Worm (Caenorhabditis elegans) whole organism, L3 larva: ENCODE data around the gene C25G4.17.

Experiments used
- R02D3.7 ChIP-seq: fragments of 150-350 bp; optimal IDR thresholded peaks from 2 replicates; lab custom pipeline; 2014; ENCODE audit warnings: missing biosample characterization, missing genetic modification characterization
- ZK546.5 ChIP-seq: sonication (generic microtip); optimal IDR thresholded peaks from 2 replicates; lab custom pipeline; 2017; ENCODE audit warnings: missing biosample characterization, missing genetic modification characterization
- aly-2 ChIP-seq: fragments of 150-350 bp; optimal IDR thresholded peaks from 2 replicates; lab custom pipeline; 2014; ENCODE audit warnings: missing biosample characterization, missing genetic modification characterization
- ama-1 ChIP-seq: fragments of 150-350 bp; optimal IDR thresholded peaks from 2 replicates; lab custom pipeline; 2018
- ceh-16 ChIP-seq: sonication (generic microtip); optimal IDR thresholded peaks from 2 replicates; lab custom pipeline; 2017; ENCODE audit warnings: missing biosample characterization, missing genetic modification characterization
- ceh-28 ChIP-seq: fragments of 150-350 bp; optimal IDR thresholded peaks from 2 replicates; lab custom pipeline; 2014; ENCODE audit warnings: missing biosample characterization, missing genetic modification reagents, missing genetic modification characterization
- ceh-82 ChIP-seq: fragments of 150-350 bp; optimal IDR thresholded peaks from 2 replicates; lab custom pipeline; 2014; ENCODE audit warnings: missing biosample characterization, missing genetic modification characterization
- ceh-9 ChIP-seq: sonication (generic microtip); optimal IDR thresholded peaks from 2 replicates; lab custom pipeline; 2018; ENCODE audit warnings: missing biosample characterization, missing genetic modification characterization
- daf-12 ChIP-seq: fragments of 150-350 bp; optimal IDR thresholded peaks from 2 replicates; lab custom pipeline; 2014; ENCODE audit warnings: missing biosample characterization, missing genetic modification reagents, missing genetic modification characterization
- egl-27 ChIP-seq: sonication (generic microtip); optimal IDR thresholded peaks from 4 replicates; lab custom pipeline; 2017; ENCODE audit warnings: missing biosample characterization, missing genetic modification reagents, missing genetic modification characterization
- egl-5 ChIP-seq: fragments of 150-350 bp; optimal IDR thresholded peaks from 2 replicates; lab custom pipeline; 2017; ENCODE audit warnings: missing biosample characterization, missing genetic modification reagents, missing genetic modification characterization, inconsistent platforms
- elt-1 ChIP-seq: fragments of 150-350 bp; optimal IDR thresholded peaks from 2 replicates; lab custom pipeline; 2014; ENCODE audit warnings: missing biosample characterization, missing genetic modification characterization
- elt-2 ChIP-seq: sonication (generic microtip); optimal IDR thresholded peaks from 2 replicates; lab custom pipeline; 2016; ENCODE audit warnings: missing genetic modification reagents, mild to moderate bottlenecking, missing genetic modification characterization, missing compliant biosample characterization
- elt-3 ChIP-seq, 3 experiments: fragments of 150-350 bp in 1 of 3; sonication (generic microtip) in 2 of 3; optimal IDR thresholded peaks; 2 replicates in 2 of 3; 4 replicates in 1 of 3; lab custom pipeline; 2014 to 2017; ENCODE audit warnings: missing biosample characterization in 3 of 3, missing genetic modification characterization in 3 of 3
- eor-1 ChIP-seq, 2 experiments: fragments of 150-350 bp; optimal IDR thresholded peaks; 2 replicates each; lab custom pipeline; 2014 to 2018; ENCODE audit warnings: missing biosample characterization in 2 of 2, missing genetic modification characterization in 2 of 2
- fkh-10 ChIP-seq: sonication (generic microtip); optimal IDR thresholded peaks from 2 replicates; lab custom pipeline; 2017; ENCODE audit warnings: missing biosample characterization, missing genetic modification reagents, missing genetic modification characterization
- fkh-2 ChIP-seq: fragments of 150-350 bp; optimal IDR thresholded peaks from 2 replicates; lab custom pipeline; 2014; ENCODE audit warnings: missing biosample characterization, missing genetic modification reagents, missing genetic modification characterization
- fos-1 ChIP-seq: fragments of 150-350 bp; optimal IDR thresholded peaks from 2 replicates; lab custom pipeline; 2014; ENCODE audit warnings: missing biosample characterization, missing genetic modification characterization
- hmg-11 ChIP-seq: sonication (generic microtip); optimal IDR thresholded peaks from 2 replicates; lab custom pipeline; 2016; ENCODE audit warnings: missing genetic modification characterization, missing compliant biosample characterization
- jun-1 ChIP-seq: fragments of 150-350 bp; optimal IDR thresholded peaks from 2 replicates; lab custom pipeline; 2014; ENCODE audit warnings: missing biosample characterization, missing genetic modification reagents, missing genetic modification characterization
- lin-15B ChIP-seq: fragments of 150-350 bp; optimal IDR thresholded peaks from 2 replicates; lab custom pipeline; 2014; ENCODE audit warnings: missing biosample characterization, missing genetic modification characterization
- lin-39 ChIP-seq: fragments of 150-350 bp; optimal IDR thresholded peaks from 2 replicates; lab custom pipeline; 2018; ENCODE audit warnings: missing biosample characterization, missing genetic modification reagents, missing genetic modification characterization
- lsy-12 ChIP-seq: sonication (generic microtip); optimal IDR thresholded peaks from 2 replicates; lab custom pipeline; 2016; ENCODE audit warnings: mild to moderate bottlenecking, missing genetic modification characterization, missing compliant biosample characterization
- mdl-1 ChIP-seq: fragments of 150-350 bp; optimal IDR thresholded peaks from 2 replicates; lab custom pipeline; 2014; ENCODE audit warnings: missing biosample characterization, missing genetic modification characterization
- mml-1 ChIP-seq: fragments of 150-350 bp; sonication (generic microtip); optimal IDR thresholded peaks from 3 replicates; lab custom pipeline; 2014; ENCODE audit warnings: missing biosample characterization, missing genetic modification characterization
- nfya-1 ChIP-seq: sonication (generic microtip); optimal IDR thresholded peaks from 2 replicates; lab custom pipeline; 2017; ENCODE audit warnings: missing genetic modification characterization, mild to moderate bottlenecking, missing compliant biosample characterization, antibody characterized with exemption, moderate library complexity; ENCODE audit not compliant: insufficient read depth
- nhr-11 ChIP-seq: fragments of 150-350 bp; optimal IDR thresholded peaks from 2 replicates; lab custom pipeline; 2014; ENCODE audit warnings: missing biosample characterization, missing genetic modification characterization
- nhr-12 ChIP-seq: fragments of 150-350 bp; optimal IDR thresholded peaks from 2 replicates; lab custom pipeline; 2014; ENCODE audit warnings: missing biosample characterization, missing genetic modification characterization
- nhr-23 ChIP-seq: fragments of 150-350 bp; optimal IDR thresholded peaks from 2 replicates; lab custom pipeline; 2014; ENCODE audit warnings: missing biosample characterization, missing genetic modification reagents, missing genetic modification characterization
- nhr-237 ChIP-seq: fragments of 150-350 bp; optimal IDR thresholded peaks from 2 replicates; lab custom pipeline; 2014; ENCODE audit warnings: missing biosample characterization, missing genetic modification characterization
- nhr-25 ChIP-seq: sonication (generic microtip); optimal IDR thresholded peaks from 2 replicates; lab custom pipeline; 2017; ENCODE audit warnings: missing biosample characterization, missing genetic modification characterization
- nhr-28 ChIP-seq: fragments of 150-350 bp; optimal IDR thresholded peaks from 2 replicates; lab custom pipeline; 2014; ENCODE audit warnings: missing biosample characterization, missing genetic modification characterization
- nhr-43 ChIP-seq: sonication (generic microtip); optimal IDR thresholded peaks from 2 replicates; lab custom pipeline; 2016; ENCODE audit warnings: mild to moderate bottlenecking, missing genetic modification characterization, missing compliant biosample characterization; ENCODE audit not compliant: poor library complexity, severe bottlenecking
- nhr-67 ChIP-seq: fragments of 150-350 bp; optimal IDR thresholded peaks from 2 replicates; lab custom pipeline; 2014; ENCODE audit warnings: missing biosample characterization, missing genetic modification characterization
- nhr-76 ChIP-seq: fragments of 150-350 bp; sonication (generic microtip); optimal IDR thresholded peaks from 5 replicates; lab custom pipeline; 2014; ENCODE audit warnings: missing biosample characterization, missing genetic modification characterization
- nhr-77 ChIP-seq: fragments of 150-350 bp; optimal IDR thresholded peaks from 2 replicates; lab custom pipeline; 2014; ENCODE audit warnings: missing biosample characterization, missing genetic modification characterization
- pha-4 ChIP-seq: fragments of 150-350 bp; optimal IDR thresholded peaks from 2 replicates; lab custom pipeline; 2014; ENCODE audit warnings: missing biosample characterization, missing genetic modification reagents, missing genetic modification characterization
- pqm-1 ChIP-seq: fragments of 150-350 bp; optimal IDR thresholded peaks from 2 replicates; lab custom pipeline; 2017; ENCODE audit warnings: missing biosample characterization, missing genetic modification characterization, inconsistent platforms
- sea-2 ChIP-seq: fragments of 150-350 bp; sonication (generic microtip); optimal IDR thresholded peaks from 4 replicates; lab custom pipeline; 2014; ENCODE audit warnings: missing biosample characterization, missing genetic modification reagents, missing genetic modification characterization
- skn-1 ChIP-seq: fragments of 150-350 bp; optimal IDR thresholded peaks from 2 replicates; lab custom pipeline; 2014; ENCODE audit warnings: missing biosample characterization, missing genetic modification characterization
- snpc-4 ChIP-seq: fragments of 150-350 bp; optimal IDR thresholded peaks from 2 replicates; lab custom pipeline; 2014; ENCODE audit warnings: missing biosample characterization, missing genetic modification characterization
- tbx-2 ChIP-seq: sonication (generic microtip); optimal IDR thresholded peaks from 2 replicates; lab custom pipeline; 2016; ENCODE audit warnings: mild to moderate bottlenecking, missing genetic modification characterization, missing compliant biosample characterization
- unc-39 ChIP-seq: sonication (generic microtip); optimal IDR thresholded peaks from 4 replicates; lab custom pipeline; 2017; ENCODE audit warnings: missing biosample characterization, missing genetic modification characterization
- unc-62 ChIP-seq: fragments of 150-350 bp; sonication (generic microtip); optimal IDR thresholded peaks from 4 replicates; lab custom pipeline; 2014; ENCODE audit warnings: missing biosample characterization, missing genetic modification reagents, missing genetic modification characterization
- zag-1 ChIP-seq: fragments of 150-350 bp; optimal IDR thresholded peaks from 2 replicates; lab custom pipeline; 2014; ENCODE audit warnings: missing biosample characterization, missing genetic modification characterization
- ztf-11 ChIP-seq: fragments of 150-350 bp; optimal IDR thresholded peaks from 2 replicates; lab custom pipeline; 2014; ENCODE audit warnings: missing biosample characterization, missing genetic modification characterization
- ztf-4 ChIP-seq: fragments of 150-350 bp; optimal IDR thresholded peaks from 2 replicates; lab custom pipeline; 2014; ENCODE audit warnings: missing biosample characterization, missing genetic modification characterization

Gene C25G4.17

DNA sequence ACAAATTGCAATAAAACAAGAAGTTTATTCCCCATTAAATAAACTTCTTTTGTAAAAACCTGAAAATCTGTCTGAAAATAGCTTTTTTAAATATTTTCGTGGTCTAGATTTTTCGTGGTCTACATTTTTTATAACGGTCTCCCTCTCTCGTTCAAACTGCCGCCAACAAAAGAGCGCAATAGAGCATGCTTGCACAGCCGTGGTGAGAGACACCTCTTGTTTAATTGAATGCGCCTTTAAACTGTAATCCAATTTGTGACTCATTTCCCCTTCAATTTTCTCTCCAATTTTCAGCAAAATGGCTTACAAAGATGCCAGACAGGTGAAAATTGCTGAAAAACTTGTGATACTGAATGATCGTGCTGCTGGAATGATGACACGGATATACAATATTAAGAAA is 37.7 kb upstream of the C25G4.17 start, which contains the start of gene gex-3:
gex-3 (plus strand) TSS at position 295 of the 400 bp plus-strand sequence.
- TF ChIP-seq elt-2 (tag; lab: Kevin White, UChicago) (peak; percentile 48), ztf-4 (tag; lab: Kevin White, UChicago) (no peak), ZK546.5 (tag; lab: Kevin White, UChicago) (no peak), eor-1 (tag; optimal IDR thresholded peaks at IDR 0.05; lab: Kevin White, UChicago) (no peak), nhr-25 (peak; percentile 89), ama-1 (peak; percentile 3), pha-4 (no peak), lin-39 (peak; percentile 98), fkh-10 (GFP tag; lab: Kevin White, UChicago) (peak; percentile 81), fos-1 (tag; lab: Kevin White, UChicago) (no peak), skn-1 (tag; lab: Kevin White, UChicago) (peak; percentile 37), nhr-76 (tag; lab: Kevin White, UChicago) (no peak), elt-1 (no peak), snpc-4 (tag; lab: Kevin White, UChicago) (peak; percentile 66), nfya-1 (tag; lab: Kevin White, UChicago) (peak; percentile 92), sea-2 (no peak), mml-1 (tag; lab: Kevin White, UChicago) (no peak), nhr-237 (tag; lab: Kevin White, UChicago) (no peak), nhr-28 (tag; lab: Kevin White, UChicago) (no peak), pqm-1 (peak; percentile 63), nhr-12 (tag; lab: Kevin White, UChicago) (no peak), lsy-12 (tag; lab: Kevin White, UChicago) (no peak), ceh-82 (tag; lab: Kevin White, UChicago) (peak; percentile 6), zag-1 (tag; lab: Kevin White, UChicago) (no peak), aly-2 (tag; lab: Kevin White, UChicago) (no peak), unc-39 (tag; lab: Kevin White, UChicago) (no peak), nhr-11 (tag; lab: Kevin White, UChicago) (peak; percentile 9), ztf-11 (no peak), fkh-2 (tag; lab: Kevin White, UChicago) (no peak), hmg-11 (tag; lab: Kevin White, UChicago) (peak; percentile 57), daf-12 (tag; lab: Kevin White, UChicago) (no peak), ceh-16 (no peak), elt-3 (tag; optimal IDR thresholded peaks at IDR 0.05; lab: Kevin White, UChicago) (no peak), ceh-28 (tag; lab: Kevin White, UChicago) (peak; percentile 46), mdl-1 (no peak), ceh-9 (tag; lab: Kevin White, UChicago) (no peak), nhr-43 (tag; lab: Kevin White, UChicago) (peak; percentile 64), egl-5 (peak; percentile 91), R02D3.7 (tag; lab: Kevin White, UChicago) (peak; percentile 55), nhr-23 (tag; lab: Kevin White, UChicago) (peak; percentile 85), unc-62 (GFP tag; lab: Kevin White, UChicago) (no peak), nhr-77 (tag; lab: Kevin White, UChicago) (no peak), egl-27 (tag; lab: Kevin White, UChicago) (no peak), jun-1 (peak; percentile 30), nhr-67 (tag; lab: Kevin White, UChicago) (no peak), lin-15B (peak; percentile 97), tbx-2 (no peak)
